Worm (Caenorhabditis elegans): ENCODE measurements around the gene best-4.
A peak's percentile ranks its signal among the peaks of the same experiment; 100 is the strongest.

Gene best-4

ce11 chrII:23739-24138 is 12.1 kb upstream of the best-4 start:
- no peak for TF ChIP-seq lsy-2 (tag; optimal IDR thresholded peaks at IDR 0.05)
- TF ChIP-seq elt-3 (tag; optimal IDR thresholded peaks at IDR 0.05), result no peak
- no peak for TF ChIP-seq ceh-83 (GFP tag; optimal IDR thresholded peaks at IDR 0.05)
- no peak for TF ChIP-seq ham-2 (GFP tag; optimal IDR thresholded peaks at IDR 0.05)
- no peak for TF ChIP-seq pha-4 (tag; optimal IDR thresholded peaks at IDR 0.05)
- TF ChIP-seq snpc-4 (tag; optimal IDR thresholded peaks at IDR 0.05), result no peak

ce11 chrII:23025-23424 is 11.3 kb upstream of the best-4 start, which contains the start of gene sqt-2:
Gene sqt-2, plus strand, starts transcription at chrII:23325.
- TF ChIP-seq nhr-2 (tag; optimal IDR thresholded peaks at IDR 0.05) (no peak), cnd-1 (tag; optimal IDR thresholded peaks at IDR 0.05) (no peak), elt-1 (tag; optimal IDR thresholded peaks at IDR 0.05; ENCODE audit: borderline replicate concordance, insufficient read depth) (no peak)

DNA sequence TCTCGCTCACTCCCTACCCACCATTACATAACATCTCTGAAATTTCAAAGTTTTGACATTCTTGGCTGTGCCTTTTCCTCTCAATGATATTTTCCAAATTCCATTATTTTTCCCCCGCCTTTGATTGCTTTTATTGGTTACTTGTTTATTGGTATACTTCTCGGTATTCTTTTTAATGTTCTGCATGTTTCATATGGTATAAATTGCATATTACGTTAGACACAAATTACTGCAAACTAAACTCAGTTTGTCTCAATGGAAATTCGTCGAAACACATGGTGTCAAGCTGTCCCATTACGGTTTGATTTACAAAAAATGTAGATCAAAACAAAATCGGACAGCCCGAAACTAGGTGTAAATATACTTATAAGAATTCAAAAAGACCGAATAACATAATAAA is 10.3 kb upstream of the best-4 start:
- no peak for TF ChIP-seq lin-32 (GFP tag; optimal IDR thresholded peaks at IDR 0.05)
- TF ChIP-seq ceh-83 (GFP tag; optimal IDR thresholded peaks at IDR 0.05), result no peak
- no peak for TF ChIP-seq ceh-39 (tag; optimal IDR thresholded peaks at IDR 0.05)
- TF ChIP-seq M03D4.4 (tag; optimal IDR thresholded peaks at IDR 0.05), result no peak
- TF ChIP-seq lsy-2 (tag; optimal IDR thresholded peaks at IDR 0.05), result no peak
- no peak for TF ChIP-seq mab-5 (tag; optimal IDR thresholded peaks at IDR 0.05)
- TF ChIP-seq unc-39 (tag; optimal IDR thresholded peaks at IDR 0.05), result no peak

DNA sequence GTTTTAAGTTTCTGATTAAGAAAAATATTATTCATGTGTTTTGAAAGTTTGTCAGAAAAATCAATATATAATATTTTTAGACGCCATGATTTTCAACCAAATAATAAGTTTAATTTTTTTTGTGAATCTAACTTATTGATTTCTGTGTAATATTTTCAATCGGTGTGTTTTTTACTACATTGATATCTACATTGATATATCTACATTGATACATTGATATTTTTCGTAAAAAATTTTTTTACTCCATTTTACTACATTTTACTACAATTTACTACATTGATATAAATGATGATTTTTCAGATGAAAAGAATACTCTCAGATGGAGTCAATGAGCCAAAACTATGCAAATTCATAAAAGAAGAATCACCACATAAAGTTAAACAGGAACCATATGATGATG is 7.6 kb upstream of the best-4 start, which contains the start of gene gmeb-1:
TSS of gene gmeb-1 (plus strand) at position 301 of the 400 bp plus-strand sequence.
- TF ChIP-seq sptf-1 (tag; optimal IDR thresholded peaks at IDR 0.05) (no peak), ces-1 (GFP tag; optimal IDR thresholded peaks at IDR 0.05) (no peak), tbx-8 (GFP tag; optimal IDR thresholded peaks at IDR 0.05) (no peak), elt-3 (tag; optimal IDR thresholded peaks at IDR 0.05) (no peak), sem-2 (GFP tag; optimal IDR thresholded peaks at IDR 0.05) (no peak), elt-1 (tag; optimal IDR thresholded peaks at IDR 0.05; ENCODE audit: borderline replicate concordance, insufficient read depth) (no peak)

ce11 chrII:18787-19186 is 7.1 kb upstream of the best-4 start:
- TF ChIP-seq mep-1 (tag; optimal IDR thresholded peaks at IDR 0.05) (peak; percentile 60), unc-39 (tag; optimal IDR thresholded peaks at IDR 0.05) (no peak), ztf-11 (tag; optimal IDR thresholded peaks at IDR 0.05) (peak; percentile 52), nhr-28 (tag; optimal IDR thresholded peaks at IDR 0.05) (no peak), ceh-43 (GFP tag; optimal IDR thresholded peaks at IDR 0.05) (no peak), ceh-39 (tag; optimal IDR thresholded peaks at IDR 0.05) (no peak), hlh-1 (tag; optimal IDR thresholded peaks at IDR 0.05) (no peak), nhr-237 (tag; optimal IDR thresholded peaks at IDR 0.05) (peak; percentile 10), tbx-8 (GFP tag; optimal IDR thresholded peaks at IDR 0.05) (no peak), sptf-1 (tag; optimal IDR thresholded peaks at IDR 0.05) (peak; percentile 66), pha-4 (tag; optimal IDR thresholded peaks at IDR 0.05) (peak; percentile 45), nhr-2 (tag; optimal IDR thresholded peaks at IDR 0.05) (no peak), drap-1 (GFP tag; optimal IDR thresholded peaks at IDR 0.05) (peak; percentile 63), nhr-76 (tag; optimal IDR thresholded peaks at IDR 0.05) (no peak), nhr-12 (tag; optimal IDR thresholded peaks at IDR 0.05) (no peak), unc-120 (tag; optimal IDR thresholded peaks at IDR 0.05; ENCODE audit: poor library complexity, severe bottlenecking) (peak; percentile 69), mls-2 (tag; optimal IDR thresholded peaks at IDR 0.05) (peak; percentile 44), M03D4.4 (tag; optimal IDR thresholded peaks at IDR 0.05) (peak; percentile 59)

DNA sequence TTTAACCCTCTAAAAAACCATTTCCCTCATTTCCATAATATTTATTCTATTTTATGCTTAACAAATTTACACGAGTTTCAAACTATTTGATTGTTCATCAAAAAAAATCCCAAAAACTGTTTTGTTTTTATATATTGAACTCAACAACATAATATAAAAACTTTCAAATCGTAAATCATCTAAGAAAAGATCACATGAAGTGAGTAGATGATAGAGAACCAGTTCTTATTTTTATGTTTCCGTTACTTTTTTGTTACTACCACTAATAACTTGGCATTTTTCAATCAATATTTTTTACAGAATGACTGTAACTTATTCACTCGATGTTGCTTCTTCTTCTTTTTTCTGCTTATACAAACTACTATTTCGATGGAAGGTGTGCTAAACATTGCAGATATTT is 1.0 kb upstream of the best-4 start, which contains the start of gene best-3:
TSS of gene best-3 (plus strand) at position 301 of the 400 bp plus-strand sequence.
- TF ChIP-seq nhr-76 (tag; optimal IDR thresholded peaks at IDR 0.05) (no peak), mab-5 (tag; optimal IDR thresholded peaks at IDR 0.05) (no peak), snpc-4 (tag; optimal IDR thresholded peaks at IDR 0.05) (no peak), ceh-83 (GFP tag; optimal IDR thresholded peaks at IDR 0.05) (no peak), nhr-12 (tag; optimal IDR thresholded peaks at IDR 0.05) (no peak), unc-120 (tag; optimal IDR thresholded peaks at IDR 0.05; ENCODE audit: poor library complexity, severe bottlenecking) (no peak)
